Worm (Caenorhabditis elegans) whole organism, L3 larva: ENCODE measurements around the gene ril-1.

ENCODE experiments used
- R02D3.7 ChIP-seq: fragments of 150-350 bp; optimal IDR thresholded peaks from 2 replicates; lab custom pipeline; 2014; ENCODE audit warnings: missing biosample characterization, missing genetic modification characterization
- aly-2 ChIP-seq: fragments of 150-350 bp; optimal IDR thresholded peaks from 2 replicates; lab custom pipeline; 2014; ENCODE audit warnings: missing biosample characterization, missing genetic modification characterization
- ama-1 ChIP-seq: fragments of 150-350 bp; optimal IDR thresholded peaks from 2 replicates; lab custom pipeline; 2018
- mdl-1 ChIP-seq: fragments of 150-350 bp; optimal IDR thresholded peaks from 2 replicates; lab custom pipeline; 2014; ENCODE audit warnings: missing biosample characterization, missing genetic modification characterization
- nfya-1 ChIP-seq: sonication (generic microtip); optimal IDR thresholded peaks from 2 replicates; lab custom pipeline; 2017; ENCODE audit warnings: missing genetic modification characterization, mild to moderate bottlenecking, missing compliant biosample characterization, antibody characterized with exemption, moderate library complexity; ENCODE audit not compliant: insufficient read depth
- nhr-11 ChIP-seq: fragments of 150-350 bp; optimal IDR thresholded peaks from 2 replicates; lab custom pipeline; 2014; ENCODE audit warnings: missing biosample characterization, missing genetic modification characterization
- nhr-237 ChIP-seq: fragments of 150-350 bp; optimal IDR thresholded peaks from 2 replicates; lab custom pipeline; 2014; ENCODE audit warnings: missing biosample characterization, missing genetic modification characterization
- nhr-28 ChIP-seq: fragments of 150-350 bp; optimal IDR thresholded peaks from 2 replicates; lab custom pipeline; 2014; ENCODE audit warnings: missing biosample characterization, missing genetic modification characterization
- nhr-43 ChIP-seq: sonication (generic microtip); optimal IDR thresholded peaks from 2 replicates; lab custom pipeline; 2016; ENCODE audit warnings: mild to moderate bottlenecking, missing genetic modification characterization, missing compliant biosample characterization; ENCODE audit not compliant: poor library complexity, severe bottlenecking
- nhr-76 ChIP-seq: fragments of 150-350 bp; sonication (generic microtip); optimal IDR thresholded peaks from 5 replicates; lab custom pipeline; 2014; ENCODE audit warnings: missing biosample characterization, missing genetic modification characterization
- pha-4 ChIP-seq: fragments of 150-350 bp; optimal IDR thresholded peaks from 2 replicates; lab custom pipeline; 2014; ENCODE audit warnings: missing biosample characterization, missing genetic modification reagents, missing genetic modification characterization
- snpc-4 ChIP-seq: fragments of 150-350 bp; optimal IDR thresholded peaks from 2 replicates; lab custom pipeline; 2014; ENCODE audit warnings: missing biosample characterization, missing genetic modification characterization
- tbx-2 ChIP-seq: sonication (generic microtip); optimal IDR thresholded peaks from 2 replicates; lab custom pipeline; 2016; ENCODE audit warnings: mild to moderate bottlenecking, missing genetic modification characterization, missing compliant biosample characterization
- ztf-11 ChIP-seq: fragments of 150-350 bp; optimal IDR thresholded peaks from 2 replicates; lab custom pipeline; 2014; ENCODE audit warnings: missing biosample characterization, missing genetic modification characterization

- TF ChIP-seq nhr-43 (peak; percentile 50), nhr-76 (tag; lab: Kevin White, UChicago) (no peak), mdl-1 (tag; lab: Kevin White, UChicago) (peak; percentile 24), ama-1 (no peak), nhr-237 (tag; lab: Kevin White, UChicago) (no peak), pha-4 (tag; lab: Kevin White, UChicago) (no peak), aly-2 (tag; lab: Kevin White, UChicago) (no peak), nhr-11 (tag; lab: Kevin White, UChicago) (no peak), ztf-11 (tag; lab: Kevin White, UChicago) (no peak), nhr-28 (tag; lab: Kevin White, UChicago) (no peak), R02D3.7 (tag; lab: Kevin White, UChicago) (no peak), snpc-4 (tag; lab: Kevin White, UChicago) (no peak), tbx-2 (tag; lab: Kevin White, UChicago) (no peak), nfya-1 (tag; lab: Kevin White, UChicago) (no peak)
Measured at ce11 chrV:14510746-14511145, 13.2 kb downstream of the ril-1 start, which contains the start of gene R02D5.9.
